Worm (Caenorhabditis elegans) whole organism, L1 larva: ENCODE results near the gene srh-219.

Experiments
- C04F5.9 ChIP-seq: sonication (generic microtip); optimal IDR thresholded peaks from 2 replicates; lab custom pipeline; 2016; ENCODE audit warnings: missing genetic modification characterization, missing compliant biosample characterization
- C34B4.2 ChIP-seq: sonication (generic microtip); optimal IDR thresholded peaks from 2 replicates; lab custom pipeline; 2017; ENCODE audit warnings: mild to moderate bottlenecking, missing genetic modification characterization, missing compliant biosample characterization
- F16B12.6 ChIP-seq: fragments of 150-350 bp; optimal IDR thresholded peaks from 2 replicates; lab custom pipeline; 2014; ENCODE audit warnings: missing biosample characterization, missing genetic modification characterization
- Y116A8C.19 ChIP-seq: sonication (generic microtip); optimal IDR thresholded peaks from 2 replicates; lab custom pipeline; 2016; ENCODE audit warnings: missing compliant biosample characterization, missing genetic modification characterization, borderline replicate concordance
- alr-1 ChIP-seq: fragments of 200-800 bp; sonication (Bioruptor generic); optimal IDR thresholded peaks from 2 replicates; lab custom pipeline; 2018; ENCODE audit warnings: borderline replicate concordance, mild to moderate bottlenecking, missing genetic modification characterization, missing compliant biosample characterization
- ceh-63 ChIP-seq: fragments of 200-800 bp; sonication (Bioruptor generic); optimal IDR thresholded peaks from 2 replicates; lab custom pipeline; 2018; ENCODE audit warnings: mild to moderate bottlenecking, missing genetic modification characterization, missing compliant biosample characterization
- ceh-88 ChIP-seq: fragments of 200-800 bp; sonication (Bioruptor generic); IDR thresholded peaks from 2 replicates; pipeline ENCODE4 v1.3.6; 2022; ENCODE audit warnings: missing genetic modification characterization, missing compliant biosample characterization
- ceh-90 ChIP-seq: sonication (generic microtip); optimal IDR thresholded peaks from 2 replicates; lab custom pipeline; 2016; ENCODE audit warnings: missing genetic modification characterization, missing compliant biosample characterization
- ces-1 ChIP-seq: fragments of 150-350 bp; optimal IDR thresholded peaks from 2 replicates; lab custom pipeline; 2014; ENCODE audit warnings: missing biosample characterization, missing genetic modification reagents, missing genetic modification characterization
- dpl-1 ChIP-seq, 3 experiments: fragments of 150-350 bp in 2 of 3; sonication (generic microtip) in 1 of 3; optimal IDR thresholded peaks; 2 replicates each; lab custom pipeline; 2014 to 2017; ENCODE audit warnings: missing biosample characterization in 3 of 3, missing genetic modification characterization in 3 of 3, missing genetic modification reagents in 3 of 3
- efl-1 ChIP-seq, 4 experiments: fragments of 150-350 bp; optimal IDR thresholded peaks in 3 of 4; peaks in 1 of 4; 1 replicate in 1 of 4; 2 replicates in 3 of 4; lab custom pipeline; 2014; ENCODE audit warnings: missing biosample characterization in 2 of 4, missing genetic modification characterization in 2 of 4, missing genetic modification reagents in 2 of 4
- efl-3 ChIP-seq: fragments of 200-800 bp; sonication (Bioruptor generic); optimal IDR thresholded peaks from 2 replicates; lab custom pipeline; 2018; ENCODE audit warnings: mild to moderate bottlenecking, missing genetic modification characterization, missing compliant biosample characterization
- egl-27 ChIP-seq, 2 experiments: fragments of 150-350 bp in 1 of 2; sonication (generic microtip); optimal IDR thresholded peaks; 3 replicates each; lab custom pipeline; 2017 to 2018; ENCODE audit warnings: missing biosample characterization in 2 of 2, missing genetic modification characterization in 2 of 2, missing genetic modification reagents in 2 of 2
- fkh-8 ChIP-seq: sonication (generic microtip); optimal IDR thresholded peaks from 2 replicates; lab custom pipeline; 2016; ENCODE audit warnings: mild to moderate bottlenecking, missing genetic modification characterization, missing compliant biosample characterization
- fos-1 ChIP-seq: fragments of 150-350 bp; optimal IDR thresholded peaks from 2 replicates; lab custom pipeline; 2014; ENCODE audit warnings: missing biosample characterization, missing genetic modification characterization
- hlh-4 ChIP-seq: sonication (generic microtip); optimal IDR thresholded peaks from 2 replicates; lab custom pipeline; 2016; ENCODE audit warnings: mild to moderate bottlenecking, missing genetic modification characterization, missing compliant biosample characterization
- hpl-2 ChIP-seq: fragments of 150-350 bp; optimal IDR thresholded peaks from 2 replicates; lab custom pipeline; 2014; ENCODE audit warnings: missing biosample characterization, missing genetic modification reagents, missing genetic modification characterization
- irx-1 ChIP-seq: sonication (generic microtip); optimal IDR thresholded peaks from 2 replicates; lab custom pipeline; 2016; ENCODE audit warnings: missing genetic modification characterization, missing compliant biosample characterization
- lin-13 ChIP-seq: fragments of 150-350 bp; optimal IDR thresholded peaks from 2 replicates; lab custom pipeline; 2014; ENCODE audit warnings: missing biosample characterization, missing genetic modification reagents, missing genetic modification characterization
- lin-14 ChIP-seq: fragments of 200-800 bp; sonication (Bioruptor generic); optimal IDR thresholded peaks from 2 replicates; lab custom pipeline; 2018; ENCODE audit warnings: mild to moderate bottlenecking, missing genetic modification characterization, moderate library complexity, missing compliant biosample characterization
- lin-15B ChIP-seq: fragments of 150-350 bp; sonication (generic microtip); optimal IDR thresholded peaks from 3 replicates; lab custom pipeline; 2014; ENCODE audit warnings: missing biosample characterization, missing genetic modification characterization
- lin-35 ChIP-seq, 2 experiments: fragments of 150-350 bp; optimal IDR thresholded peaks; 2 replicates each; lab custom pipeline; 2014; ENCODE audit warnings: missing biosample characterization in 2 of 2, missing genetic modification characterization in 2 of 2, missing genetic modification reagents in 2 of 2
- lir-3 ChIP-seq: sonication (generic microtip); optimal IDR thresholded peaks from 2 replicates; lab custom pipeline; 2016; ENCODE audit warnings: mild to moderate bottlenecking, missing genetic modification characterization, moderate library complexity, missing compliant biosample characterization; ENCODE audit not compliant: poor library complexity
- lsy-2 ChIP-seq, 2 experiments: fragments of 150-350 bp; optimal IDR thresholded peaks; 2 replicates each; lab custom pipeline; 2014; ENCODE audit warnings: missing biosample characterization in 2 of 2, missing genetic modification characterization in 2 of 2
- nhr-11 ChIP-seq: fragments of 150-350 bp; optimal IDR thresholded peaks from 2 replicates; lab custom pipeline; 2014; ENCODE audit warnings: missing biosample characterization, missing genetic modification characterization
- nhr-12 ChIP-seq: sonication (generic microtip); optimal IDR thresholded peaks from 2 replicates; lab custom pipeline; 2017; ENCODE audit warnings: missing biosample characterization, missing genetic modification characterization
- nhr-20 ChIP-seq: sonication (generic microtip); optimal IDR thresholded peaks from 2 replicates; lab custom pipeline; 2016; ENCODE audit warnings: mild to moderate bottlenecking, missing genetic modification characterization, missing compliant biosample characterization
- nhr-237 ChIP-seq: fragments of 150-350 bp; optimal IDR thresholded peaks from 2 replicates; lab custom pipeline; 2014; ENCODE audit warnings: missing biosample characterization, missing genetic modification characterization
- nhr-28 ChIP-seq: fragments of 150-350 bp; optimal IDR thresholded peaks from 2 replicates; lab custom pipeline; 2014; ENCODE audit warnings: missing biosample characterization, missing genetic modification characterization
- nhr-71 ChIP-seq: sonication (generic microtip); optimal IDR thresholded peaks from 2 replicates; lab custom pipeline; 2016; ENCODE audit warnings: mild to moderate bottlenecking, missing genetic modification characterization, moderate library complexity, missing compliant biosample characterization
- nhr-77 ChIP-seq: fragments of 150-350 bp; optimal IDR thresholded peaks from 2 replicates; lab custom pipeline; 2014; ENCODE audit warnings: missing biosample characterization, missing genetic modification characterization
- nhr-85 ChIP-seq: sonication (generic microtip); peaks from one replicate; lab custom pipeline; 2016; ENCODE audit warnings: missing genetic modification characterization, inconsistent platforms, missing compliant biosample characterization
- nhr-90 ChIP-seq: sonication (generic microtip); optimal IDR thresholded peaks from 2 replicates; lab custom pipeline; 2016; ENCODE audit warnings: mild to moderate bottlenecking, missing genetic modification characterization, missing compliant biosample characterization; ENCODE audit not compliant: poor library complexity
- pag-3 ChIP-seq: sonication (generic microtip); optimal IDR thresholded peaks from 2 replicates; lab custom pipeline; 2017; ENCODE audit warnings: missing genetic modification characterization, mild to moderate bottlenecking, missing compliant biosample characterization, antibody characterized with exemption, borderline replicate concordance; ENCODE audit not compliant: insufficient read depth
- rnt-1 ChIP-seq: sonication (generic microtip); optimal IDR thresholded peaks from 2 replicates; lab custom pipeline; 2016; ENCODE audit warnings: mild to moderate bottlenecking, missing genetic modification characterization, moderate library complexity, missing compliant biosample characterization
- snu-23 ChIP-seq: sonication (generic microtip); optimal IDR thresholded peaks from 2 replicates; lab custom pipeline; 2016; ENCODE audit warnings: missing genetic modification characterization, missing compliant biosample characterization
- vab-15 ChIP-seq: sonication (generic microtip); optimal IDR thresholded peaks from 2 replicates; lab custom pipeline; 2017; ENCODE audit warnings: missing genotype, mild to moderate bottlenecking, missing genetic modification characterization, missing compliant biosample characterization
- xbp-1 ChIP-seq: sonication (generic microtip); optimal IDR thresholded peaks from 2 replicates; lab custom pipeline; 2016; ENCODE audit warnings: missing genetic modification characterization, missing compliant biosample characterization
- zag-1 ChIP-seq: fragments of 150-350 bp; optimal IDR thresholded peaks from 2 replicates; lab custom pipeline; 2014; ENCODE audit warnings: missing biosample characterization, missing genetic modification characterization
- ztf-11 ChIP-seq, 2 experiments: sonication (generic microtip); optimal IDR thresholded peaks; 2 replicates each; lab custom pipeline; 2016 to 2017; ENCODE audit warnings: missing genetic modification characterization in 2 of 2, missing biosample characterization in 1 of 2, missing compliant biosample characterization in 1 of 2

Gene srh-219

DNA sequence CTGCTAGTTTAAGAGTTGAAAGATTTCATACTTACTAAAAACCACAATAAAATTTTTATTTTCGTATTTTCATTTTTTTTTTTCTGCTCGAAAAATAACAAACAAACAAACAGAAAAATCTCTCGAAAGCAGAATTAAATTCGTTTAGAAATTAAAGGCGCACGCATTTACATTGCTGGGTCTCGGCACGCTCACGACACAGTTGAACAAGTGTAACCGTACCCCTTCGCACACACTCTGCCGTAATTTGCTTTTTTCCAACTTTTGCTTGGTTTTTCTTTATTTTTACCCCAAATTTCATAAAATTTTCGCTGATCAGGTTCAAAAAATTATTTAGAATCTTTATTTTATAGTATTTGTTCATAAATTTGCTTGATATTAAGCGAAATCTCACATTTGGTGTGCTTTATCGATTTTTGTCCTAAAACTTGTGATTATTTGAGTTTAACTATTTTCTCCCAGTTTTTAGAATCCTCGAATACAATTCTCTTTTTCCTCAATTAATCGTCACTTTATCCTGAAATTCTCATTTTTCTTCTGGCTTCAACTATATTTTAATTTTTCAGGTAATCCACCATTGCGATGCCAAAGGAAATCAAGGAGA, 16.4 kb downstream of the srh-219 start, which contains the start of gene rpl-38 (continued):
- TF ChIP-seq nhr-85 (tag; lab: Kevin White, UChicago): peak; percentile 91
- peak; percentile 90 for TF ChIP-seq nhr-71
- peak; percentile 62 for TF ChIP-seq nhr-77
- no peak for TF ChIP-seq ceh-63
- TF ChIP-seq vab-15 (tag; lab: Kevin White, UChicago): peak; percentile 22
- peak in 1 of 2 experiments; percentile 18 for TF ChIP-seq ztf-11 (tag; optimal IDR thresholded peaks at IDR 0.05; lab: Kevin White, UChicago)
- TF ChIP-seq egl-27 (tag; optimal IDR thresholded peaks at IDR 0.05; lab: Kevin White, UChicago): no peak
- no peak for TF ChIP-seq hlh-4 (tag; lab: Kevin White, UChicago)
- TF ChIP-seq lir-3 (tag; lab: Kevin White, UChicago): no peak
- no peak for TF ChIP-seq efl-3 (GFP tag; lab: Kevin White, UChicago)
- TF ChIP-seq zag-1 (tag; lab: Kevin White, UChicago): no peak
- TF ChIP-seq Y116A8C.19 (tag; lab: Kevin White, UChicago): no peak
- TF ChIP-seq nhr-20: peak; percentile 86
- no peak for TF ChIP-seq ceh-90 (tag; lab: Kevin White, UChicago)
- peak; percentile 7 for TF ChIP-seq nhr-237 (tag; lab: Kevin White, UChicago)
- TF ChIP-seq ces-1 (GFP tag; lab: Kevin White, UChicago): peak; percentile 17
- no peak for TF ChIP-seq pag-3 (tag; lab: Kevin White, UChicago)
- no peak for TF ChIP-seq C34B4.2 (tag; lab: Kevin White, UChicago)
- peak; percentile 80 for TF ChIP-seq nhr-90
- no peak for TF ChIP-seq nhr-28
- TF ChIP-seq rnt-1 (tag; lab: Kevin White, UChicago): peak; percentile 89
- TF ChIP-seq dpl-1 (GFP tag; optimal IDR thresholded peaks at IDR 0.05; lab: Kevin White, UChicago): peak; percentile 73 to 84 (median 82)
- TF ChIP-seq lin-14 (GFP tag; lab: Kevin White, UChicago): peak; percentile 80
- TF ChIP-seq hpl-2: peak; percentile 35
- TF ChIP-seq lin-15B: no peak
- no peak for TF ChIP-seq nhr-12 (tag; lab: Kevin White, UChicago)
- TF ChIP-seq fkh-8 (tag; lab: Kevin White, UChicago): peak; percentile 68
- TF ChIP-seq alr-1: no peak
- peak; percentile 77 for TF ChIP-seq irx-1
- peak; percentile 50 for TF ChIP-seq F16B12.6 (tag; lab: Kevin White, UChicago)
- TF ChIP-seq nhr-11 (tag; lab: Kevin White, UChicago): peak; percentile 42

DNA sequence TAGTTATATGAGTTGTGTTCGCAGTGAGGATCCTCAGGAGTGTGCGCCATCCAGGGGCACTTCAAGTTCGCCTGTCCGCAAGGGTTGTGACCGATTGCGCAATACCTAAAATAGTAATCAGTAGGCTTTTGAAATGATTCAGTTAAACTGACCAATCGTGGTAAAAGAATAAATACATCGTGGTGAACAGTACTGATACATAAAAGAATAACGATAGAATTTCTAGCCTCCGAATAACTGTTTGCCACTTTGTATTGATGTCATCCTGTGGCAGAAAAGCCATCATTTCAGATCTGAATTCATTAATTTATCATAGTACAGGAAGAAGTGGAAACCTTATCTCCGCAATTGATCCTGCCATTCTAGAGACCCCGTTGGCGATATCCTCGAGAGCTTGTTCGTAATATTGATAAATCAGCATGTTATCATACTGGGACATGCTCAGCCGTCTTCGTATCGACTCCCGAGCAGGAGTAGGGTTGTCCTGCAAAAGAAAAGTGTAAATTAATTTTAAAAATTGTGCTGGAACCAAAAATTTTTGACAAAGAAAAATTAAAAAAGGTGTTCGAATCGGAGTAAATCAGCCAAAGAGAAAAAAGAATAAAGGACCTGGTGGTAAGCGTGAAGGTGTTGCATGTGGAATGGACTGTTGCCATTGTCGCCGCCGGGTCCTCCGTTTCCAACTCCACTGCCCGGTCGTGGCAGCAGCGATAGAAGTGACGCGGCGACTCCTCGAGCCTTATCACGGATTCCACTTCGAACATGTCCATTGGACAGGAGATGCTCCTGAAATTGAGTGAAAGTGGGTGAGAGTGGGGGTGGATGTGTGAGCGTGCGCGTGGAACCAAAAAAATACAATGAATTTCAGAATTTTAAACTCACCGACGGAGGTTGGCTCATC, 17.8 kb downstream of the srh-219 start:
- TF ChIP-seq lsy-2 (tag; optimal IDR thresholded peaks at IDR 0.05; lab: Kevin White, UChicago) (peak in 1 of 2 experiments; percentile 23), fos-1 (tag; lab: Kevin White, UChicago) (no peak)

DNA sequence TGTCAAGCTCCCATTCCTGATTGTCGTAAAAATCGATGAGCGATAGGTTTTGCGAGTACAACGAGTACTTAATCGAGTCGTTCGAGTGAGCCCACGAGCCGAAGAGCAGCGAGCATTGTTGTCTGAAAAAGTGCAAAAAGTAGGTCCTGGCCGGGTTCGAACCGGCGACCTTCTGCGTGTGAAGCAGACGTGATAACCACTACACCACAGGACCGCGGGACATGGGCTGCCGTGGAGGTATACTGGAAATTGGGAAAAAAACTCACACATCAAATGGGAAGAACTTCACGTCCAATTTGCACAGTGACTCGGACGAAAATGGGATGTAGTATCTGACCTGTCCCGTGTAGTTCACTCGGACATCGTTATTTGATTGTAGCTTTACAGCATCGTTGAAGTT, 20.1 kb downstream of the srh-219 start:
- TF ChIP-seq lin-14 (GFP tag; lab: Kevin White, UChicago) (peak; percentile 2), efl-1 (optimal IDR thresholded peaks at IDR 0.05; lab: Kevin White, UChicago) (no peak), efl-1 (GFP tag; optimal IDR thresholded peaks at IDR 0.05 in 1 of 2; lab: Kevin White, UChicago) (peak in 1 of 2 experiments; percentile 90), C04F5.9 (tag; lab: Kevin White, UChicago) (no peak), snu-23 (GFP tag; lab: Kevin White, UChicago) (no peak), rnt-1 (tag; lab: Kevin White, UChicago) (peak; percentile 53), ceh-88 (GFP tag; lab: Robert Waterston, UW) (no peak), Y116A8C.19 (tag; lab: Kevin White, UChicago) (no peak), xbp-1 (no peak), nhr-12 (tag; lab: Kevin White, UChicago) (no peak), lin-35 (GFP tag; optimal IDR thresholded peaks at IDR 0.05; lab: Kevin White, UChicago) (peak in 1 of 2 experiments; percentile 52), nhr-71 (peak; percentile 19), lin-13 (GFP tag; lab: Kevin White, UChicago) (no peak)
